Fruit fly (Drosophila melanogaster) whole organism, embryonic: ENCODE measurements around the gene path.

Experiments
- Ada2b ChIP-seq: fragments of 200-800 bp; sonication (Bioruptor generic); IDR thresholded peaks from 2 replicates; pipeline ENCODE4 v1.3.6; 2022; ENCODE audit warnings: missing biosample characterization, missing genetic modification characterization
- BtbVII ChIP-seq: fragments of 200-800 bp; sonication (Bioruptor generic); optimal IDR thresholded peaks from 3 replicates; lab custom pipeline; 2017; ENCODE audit warnings: missing biosample characterization, mild to moderate bottlenecking, missing genetic modification characterization
- CG13624 ChIP-seq: fragments of 200-800 bp; sonication (Bioruptor generic); optimal IDR thresholded peaks from 2 replicates; lab custom pipeline; 2016; ENCODE audit warnings: missing biosample characterization, missing genetic modification characterization
- CG13775 ChIP-seq: fragments of 200-800 bp; sonication (Bioruptor generic); optimal IDR thresholded peaks from 3 replicates; lab custom pipeline; 2017; ENCODE audit warnings: missing biosample characterization, mild to moderate bottlenecking, missing genetic modification characterization
- CG14014 ChIP-seq: fragments of 200-800 bp; sonication (Bioruptor generic); IDR thresholded peaks from 2 replicates; pipeline ENCODE4 v1.3.6; 2022; ENCODE audit warnings: missing biosample characterization, missing genetic modification characterization
- CG14860 ChIP-seq: fragments of 200-800 bp; sonication (Bioruptor generic); IDR thresholded peaks from 3 replicates; pipeline ENCODE4 v1.3.6; 2022; ENCODE audit warnings: missing biosample characterization, missing genetic modification characterization; ENCODE audit not compliant: partially characterized antibody
- CG14965 ChIP-seq: fragments of 200-800 bp; sonication (Bioruptor generic); optimal IDR thresholded peaks from 2 replicates; lab custom pipeline; 2016; ENCODE audit warnings: missing biosample characterization, missing genetic modification characterization, borderline replicate concordance
- CG18476 ChIP-seq: fragments of 200-800 bp; sonication (Bioruptor generic); optimal IDR thresholded peaks from 2 replicates; lab custom pipeline; 2016; ENCODE audit warnings: missing biosample characterization, mild to moderate bottlenecking, missing genetic modification characterization
- CG18599 ChIP-seq: fragments of 200-800 bp; sonication (Bioruptor generic); optimal IDR thresholded peaks from 3 replicates; lab custom pipeline; 2017; ENCODE audit warnings: missing biosample characterization, missing genetic modification characterization, mild to moderate bottlenecking, moderate library complexity, missing genetic modification reagents
- CG2678 ChIP-seq: fragments of 200-800 bp; sonication (Bioruptor generic); optimal IDR thresholded peaks from 3 replicates; lab custom pipeline; 2019; ENCODE audit warnings: missing biosample characterization, mild to moderate bottlenecking, missing genetic modification characterization, moderate library complexity
- CG2712 ChIP-seq: fragments of 200-800 bp; optimal IDR thresholded peaks from 3 replicates; lab custom pipeline; 2019; ENCODE audit warnings: missing biosample characterization, mild to moderate bottlenecking, missing genetic modification characterization, moderate library complexity
- CG34224 ChIP-seq: fragments of 200-800 bp; sonication (Bioruptor generic); IDR thresholded peaks from 3 replicates; pipeline ENCODE4 v1.3.6; 2022; ENCODE audit warnings: missing biosample characterization, missing genetic modification characterization; ENCODE audit not compliant: partially characterized antibody
- CG34422 ChIP-seq: fragments of 200-800 bp; sonication (Bioruptor generic); IDR thresholded peaks from 3 replicates; pipeline ENCODE4 v1.3.6; 2022; ENCODE audit warnings: missing biosample characterization, missing genetic modification characterization
- CG3847 ChIP-seq: fragments of 200-800 bp; sonication (Bioruptor generic); IDR thresholded peaks from 2 replicates; pipeline ENCODE4 v1.3.6; 2022; ENCODE audit warnings: missing biosample characterization, missing genetic modification characterization
- CG43689 ChIP-seq: fragments of 200-800 bp; sonication (Bioruptor generic); IDR thresholded peaks from 2 replicates; pipeline ENCODE4 v1.3.6; 2022; ENCODE audit warnings: missing biosample characterization, missing genetic modification characterization
- CG4707 ChIP-seq: fragments of 200-800 bp; sonication (Bioruptor generic); optimal IDR thresholded peaks from 2 replicates; lab custom pipeline; 2018; ENCODE audit warnings: missing biosample characterization, mild to moderate bottlenecking, missing genetic modification characterization, moderate library complexity
- CG7271 ChIP-seq: fragments of 200-800 bp; sonication (Bioruptor generic); optimal IDR thresholded peaks from 2 replicates; lab custom pipeline; 2018; ENCODE audit warnings: missing biosample characterization, mild to moderate bottlenecking, missing genetic modification characterization, moderate library complexity
- CG8478 ChIP-seq: fragments of >200 bp; optimal IDR thresholded peaks from 2 replicates; lab custom pipeline; 2018
- CG9797 ChIP-seq: fragments of 200-800 bp; sonication (Bioruptor generic); optimal IDR thresholded peaks from 3 replicates; lab custom pipeline; 2018; ENCODE audit warnings: missing biosample characterization, mild to moderate bottlenecking, missing genetic modification characterization
- Chrac-16 ChIP-seq: fragments of 200-800 bp; sonication (Bioruptor generic); optimal IDR thresholded peaks from 3 replicates; lab custom pipeline; 2016; ENCODE audit warnings: missing biosample characterization, missing genetic modification characterization
- Deaf1 ChIP-seq: fragments of 200-800 bp; optimal IDR thresholded peaks from 3 replicates; lab custom pipeline; 2019; ENCODE audit warnings: missing biosample characterization, mild to moderate bottlenecking, missing genetic modification characterization, moderate library complexity
- Doc3 ChIP-seq: fragments of 200-800 bp; sonication (Bioruptor generic); IDR thresholded peaks from 3 replicates; pipeline ENCODE4 v1.3.6; 2022; ENCODE audit warnings: missing biosample characterization, missing genetic modification characterization; ENCODE audit not compliant: partially characterized antibody
- ERR ChIP-seq: fragments of 200-800 bp; sonication (Bioruptor generic); optimal IDR thresholded peaks from 2 replicates; lab custom pipeline; 2016; ENCODE audit warnings: missing biosample characterization, missing genetic modification characterization
- Fer2 ChIP-seq: fragments of 200-800 bp; sonication (Bioruptor generic); optimal IDR thresholded peaks from 2 replicates; lab custom pipeline; 2018; ENCODE audit warnings: missing biosample characterization, mild to moderate bottlenecking, missing genetic modification characterization, moderate library complexity
- HHEX ChIP-seq: fragments of 200-800 bp; sonication (Bioruptor generic); optimal IDR thresholded peaks from 3 replicates; lab custom pipeline; 2017; ENCODE audit warnings: missing biosample characterization, mild to moderate bottlenecking, missing genetic modification characterization, missing genetic modification reagents
- Hmr ChIP-seq: fragments of 200-800 bp; sonication (Bioruptor generic); optimal IDR thresholded peaks from 3 replicates; lab custom pipeline; 2017; ENCODE audit warnings: mild to moderate bottlenecking, missing biosample characterization, missing genetic modification reagents, missing genetic modification characterization
- MESR4 ChIP-seq: fragments of 200-800 bp; sonication (Bioruptor generic); optimal IDR thresholded peaks from 2 replicates; lab custom pipeline; 2018; ENCODE audit warnings: missing biosample characterization, mild to moderate bottlenecking, missing genetic modification characterization, moderate library complexity
- Max ChIP-seq: fragments of 200-800 bp; sonication (Bioruptor generic); optimal IDR thresholded peaks from 2 replicates; lab custom pipeline; 2016; ENCODE audit warnings: missing biosample characterization, mild to moderate bottlenecking, missing genetic modification characterization
- Meics ChIP-seq: fragments of 200-800 bp; sonication (Bioruptor generic); optimal IDR thresholded peaks from 2 replicates; lab custom pipeline; 2017; ENCODE audit warnings: missing biosample characterization, mild to moderate bottlenecking, missing genetic modification characterization
- NFAT ChIP-seq: fragments of 200-800 bp; sonication (Bioruptor generic); IDR thresholded peaks from 2 replicates; pipeline ENCODE4 v1.3.6; 2022; ENCODE audit warnings: missing biosample characterization, missing genetic modification characterization
- Nf-YB ChIP-seq: fragments of 200-800 bp; sonication (Bioruptor generic); optimal IDR thresholded peaks from 3 replicates; lab custom pipeline; 2019; ENCODE audit warnings: missing biosample characterization, mild to moderate bottlenecking, missing genetic modification characterization, moderate library complexity
- Poxn ChIP-seq: fragments of 200-800 bp; sonication (Bioruptor generic); IDR thresholded peaks from 2 replicates; pipeline ENCODE4 v1.3.6; 2022; ENCODE audit warnings: missing biosample characterization, missing genetic modification characterization
- Tbp ChIP-seq: fragments of >200 bp; optimal IDR thresholded peaks from 2 replicates; lab custom pipeline; 2018; ENCODE audit warnings: missing biosample characterization, missing genetic modification characterization
- YL-1 ChIP-seq: fragments of 200-800 bp; sonication (Bioruptor generic); optimal IDR thresholded peaks from 3 replicates; lab custom pipeline; 2017; ENCODE audit warnings: missing biosample characterization, mild to moderate bottlenecking, missing genetic modification characterization
- ara ChIP-seq: fragments of 200-800 bp; sonication (Bioruptor generic); IDR thresholded peaks from 2 replicates; pipeline ENCODE4 v1.3.6; 2022; ENCODE audit warnings: missing biosample characterization, missing genetic modification characterization
- chm ChIP-seq: fragments of 200-800 bp; sonication (Bioruptor generic); IDR thresholded peaks from 2 replicates; pipeline ENCODE4 v1.3.6; 2022; ENCODE audit warnings: missing biosample characterization, missing genetic modification characterization
- dan ChIP-seq: fragments of 200-800 bp; sonication (Bioruptor generic); IDR thresholded peaks from 2 replicates; pipeline ENCODE4 v1.3.6; 2022; ENCODE audit warnings: missing biosample characterization, missing genetic modification characterization
- fd3F ChIP-seq: fragments of 200-800 bp; sonication (Bioruptor generic); optimal IDR thresholded peaks from 2 replicates; lab custom pipeline; 2018; ENCODE audit warnings: missing biosample characterization, mild to moderate bottlenecking, missing genetic modification characterization, moderate library complexity
- gcm ChIP-seq: fragments of 200-800 bp; sonication (Bioruptor generic); optimal IDR thresholded peaks from 2 replicates; lab custom pipeline; 2019; ENCODE audit warnings: missing biosample characterization, mild to moderate bottlenecking, missing genetic modification characterization, moderate library complexity
- grn ChIP-seq: fragments of 200-800 bp; sonication (Bioruptor generic); optimal IDR thresholded peaks from 3 replicates; lab custom pipeline; 2017; ENCODE audit warnings: missing biosample characterization, missing genetic modification characterization
- lilli ChIP-seq: fragments of 200-800 bp; sonication (Bioruptor generic); optimal IDR thresholded peaks from 3 replicates; lab custom pipeline; 2016; ENCODE audit warnings: missing biosample characterization, missing genetic modification characterization
- nmo ChIP-seq: fragments of 200-800 bp; sonication (Bioruptor generic); optimal IDR thresholded peaks from 2 replicates; lab custom pipeline; 2018; ENCODE audit warnings: missing biosample characterization, mild to moderate bottlenecking, missing genetic modification characterization, moderate library complexity
- onecut ChIP-seq: fragments of 200-800 bp; sonication (Bioruptor generic); IDR thresholded peaks from 2 replicates; pipeline ENCODE4 v1.3.6; 2022; ENCODE audit warnings: missing biosample characterization, missing genetic modification characterization
- prd ChIP-seq, 3 experiments: fragments of >200 bp in 2 of 3; fragments of 200-800 bp in 1 of 3; sonication (Bioruptor generic) in 1 of 3; optimal IDR thresholded peaks in 2 of 3; IDR thresholded peaks in 1 of 3; 2 replicates in 2 of 3; 3 replicates in 1 of 3; pipeline versions ENCODE4 v1.3.6 to Lab custom; 2017 to 2022; ENCODE audit warnings: missing biosample characterization in 1 of 3, missing genetic modification characterization in 1 of 3
- pum ChIP-seq: fragments of 200-800 bp; sonication (Bioruptor generic); optimal IDR thresholded peaks from 2 replicates; lab custom pipeline; 2016; ENCODE audit warnings: missing biosample characterization, missing genetic modification characterization
- repo ChIP-seq: fragments of 200-800 bp; sonication (Bioruptor generic); optimal IDR thresholded peaks from 2 replicates; lab custom pipeline; 2016; ENCODE audit warnings: missing biosample characterization, missing genetic modification characterization
- sisA ChIP-seq: fragments of 200-800 bp; sonication (Bioruptor generic); IDR thresholded peaks from 2 replicates; pipeline ENCODE4 v1.3.6; 2022; ENCODE audit warnings: missing biosample characterization, missing genetic modification characterization
- vfl ChIP-seq: fragments of 200-800 bp; sonication (Bioruptor generic); optimal IDR thresholded peaks from 2 replicates; lab custom pipeline; 2016; ENCODE audit warnings: missing biosample characterization, missing genetic modification characterization
- zen2 ChIP-seq: fragments of 200-800 bp; sonication (Bioruptor generic); IDR thresholded peaks from 3 replicates; pipeline ENCODE4 v1.3.6; 2022; ENCODE audit warnings: missing biosample characterization, missing genetic modification characterization; ENCODE audit not compliant: partially characterized antibody

The path gene

DNA sequence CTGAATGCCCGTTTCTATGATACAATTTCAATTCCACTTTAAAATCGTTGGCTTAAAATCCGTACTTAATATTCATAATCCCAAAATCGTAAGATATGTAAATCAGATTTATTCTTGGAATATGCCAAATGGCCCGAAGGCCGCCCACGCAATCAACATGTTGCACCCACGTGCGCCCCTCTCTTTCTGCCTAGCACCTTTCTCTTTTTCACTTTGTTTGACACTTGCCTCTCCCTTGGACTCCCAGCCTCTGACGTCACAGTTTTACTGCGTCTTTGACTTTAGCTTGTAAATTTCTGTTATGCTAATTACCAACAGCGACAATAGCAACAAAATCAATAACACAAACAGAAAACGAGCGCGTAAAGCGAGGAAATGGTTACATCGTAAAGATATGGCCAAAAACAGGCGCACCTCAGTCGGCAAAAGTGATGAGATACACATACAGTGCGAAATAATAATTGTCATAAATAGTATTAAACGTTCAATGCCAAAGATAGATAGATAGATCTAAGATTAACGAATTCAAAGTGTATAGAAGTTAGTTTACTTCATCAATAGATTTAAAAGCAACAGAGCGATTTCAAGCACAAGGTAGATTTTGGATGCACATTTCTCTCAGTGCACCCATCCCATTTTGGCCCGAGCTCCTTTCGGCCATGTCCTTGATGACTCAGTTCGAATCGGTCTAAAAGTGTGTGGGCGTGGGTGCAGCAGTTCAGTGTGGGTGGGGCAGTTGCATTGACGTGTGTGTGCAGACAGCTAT is 1.4 kb downstream of the path start (continued):
- TF ChIP-seq CG34422 (GFP tag; lab: Robert Waterston, UW) (peak; percentile 41; the same call in 1 of the 3 replicates), prd (optimal IDR thresholded peaks at IDR 0.05; lab: Kevin White, UChicago) (no peak), prd (GFP tag; IDR thresholded peaks at IDR 0.05; lab: Robert Waterston, UW) (peak; percentile 49; the same call in 1 of the 3 replicates), CG14014 (GFP tag; lab: Robert Waterston, UW) (0 out of 2 replicates have a peak, but pooled peaks have one; percentile 16), Hmr (GFP tag; lab: Kevin White, UChicago) (no peak), Chrac-16 (GFP tag; lab: Kevin White, UChicago) (no peak), CG13624 (GFP tag; lab: Kevin White, UChicago) (peak; percentile 2), Doc3 (GFP tag; lab: Robert Waterston, UW) (no peak), pum (GFP tag; lab: Kevin White, UChicago) (no peak), vfl (GFP tag; lab: Kevin White, UChicago) (no peak), dan (GFP tag; lab: Robert Waterston, UW) (no peak), HHEX (no peak), chm (GFP tag; lab: Robert Waterston, UW) (no peak), CG7271 (no peak), CG8478 (no peak), Fer2 (tag; lab: Kevin White, UChicago) (no peak), Meics (GFP tag; lab: Kevin White, UChicago) (peak; percentile 34), CG14965 (no peak), CG34224 (GFP tag; lab: Robert Waterston, UW) (no peak), fd3F (GFP tag; lab: Kevin White, UChicago) (no peak), CG2678 (tag; lab: Kevin White, UChicago) (peak; percentile 37), BtbVII (peak; percentile 31), onecut (GFP tag; lab: Robert Waterston, UW) (peak; percentile 52; the same call in 1 of the 2 replicates), Nf-YB (GFP tag; lab: Kevin White, UChicago) (no peak), CG18599 (GFP tag; lab: Kevin White, UChicago) (peak; percentile 22), MESR4 (no peak), CG3847 (GFP tag; lab: Robert Waterston, UW) (no peak), lilli (GFP tag; lab: Kevin White, UChicago) (no peak), repo (GFP tag; lab: Kevin White, UChicago) (no peak), gcm (no peak), Poxn (GFP tag; lab: Robert Waterston, UW) (no peak), nmo (peak; percentile 23), sisA (no peak), YL-1 (GFP tag; lab: Kevin White, UChicago) (no peak), Tbp (GFP tag; lab: Kevin White, UChicago) (no peak), Deaf1 (tag; lab: Kevin White, UChicago) (peak; percentile 3), CG14860 (GFP tag; lab: Robert Waterston, UW) (no peak), CG13775 (GFP tag; lab: Kevin White, UChicago) (no peak), ERR (GFP tag; lab: Kevin White, UChicago) (no peak), zen2 (GFP tag; lab: Robert Waterston, UW) (no peak), CG4707 (GFP tag; lab: Kevin White, UChicago) (no peak), Ada2b (GFP tag; lab: Robert Waterston, UW) (no peak), grn (GFP tag; lab: Kevin White, UChicago) (no peak), CG2712 (tag; lab: Kevin White, UChicago) (peak; percentile 14), Max (no peak), ara (GFP tag; lab: Robert Waterston, UW) (no peak), NFAT (GFP tag; lab: Robert Waterston, UW) (no peak), CG18476 (no peak), CG43689 (no peak), CG9797 (GFP tag; lab: Kevin White, UChicago) (no peak)
